Worm (Caenorhabditis elegans): ENCODE results near the gene Y105C5B.1413.

ce11 chrIV:16186008-16186407, 1.6 kb upstream of the Y105C5B.1413 start:
- no peak for TF ChIP-seq elt-3 (tag; optimal IDR thresholded peaks at IDR 0.05)
- TF ChIP-seq vab-15 (tag; optimal IDR thresholded peaks at IDR 0.05) = no peak
- no peak for TF ChIP-seq sptf-1 (tag; optimal IDR thresholded peaks at IDR 0.05)
